Worm (Caenorhabditis elegans): Measurements from ENCODE around the gene str-31.

str-31 gene

ce11 chrV:7478404-7478803 is 30.1 kb downstream of the str-31 start, which contains the start of gene str-190:
Gene str-190, minus strand, starts transcription at chrV:7478504.
- TF ChIP-seq ceh-36 (tag; optimal IDR thresholded peaks at IDR 0.05) (no peak), hmg-4 (GFP tag; optimal IDR thresholded peaks at IDR 0.05) (no peak), aly-1 (tag; optimal IDR thresholded peaks at IDR 0.05) (no peak), ceh-13 (GFP tag; optimal IDR thresholded peaks at IDR 0.05) (no peak), B0310.2 (tag; optimal IDR thresholded peaks at IDR 0.05) (no peak), tbx-37 (GFP tag; conservative IDR thresholded peaks at IDR 0.05) (no peak), ets-7 (tag; optimal IDR thresholded peaks at IDR 0.05) (no peak), scrt-1 (GFP tag; IDR thresholded peaks at IDR 0.05) (no peak), ama-1 (optimal IDR thresholded peaks at IDR 0.05) (no peak), tbx-11 (GFP tag; IDR thresholded peaks at IDR 0.05) (no peak), hnd-1 (tag; optimal IDR thresholded peaks at IDR 0.05) (no peak), sea-1 (GFP tag; conservative IDR thresholded peaks at IDR 0.05) (no peak), flt-1 (GFP tag; IDR thresholded peaks at IDR 0.05) (no peak), pes-1 (GFP tag; IDR thresholded peaks at IDR 0.05) (no peak), hmbx-1 (tag; optimal IDR thresholded peaks at IDR 0.05) (no peak)

- no peak for TF ChIP-seq pes-1 (GFP tag; IDR thresholded peaks at IDR 0.05)
These were observed 31.7 kb downstream of the str-31 start, which contains the start of gene srh-125 for ce11 chrV:7476766-7477165. Gene srh-125, minus strand, starts transcription at chrV:7476866.

- TF ChIP-seq hmbx-1 (tag; optimal IDR thresholded peaks at IDR 0.05) (no peak), tra-4 (tag; optimal IDR thresholded peaks at IDR 0.05) (no peak), ceh-13 (GFP tag; optimal IDR thresholded peaks at IDR 0.05) (no peak), hnd-1 (tag; optimal IDR thresholded peaks at IDR 0.05) (no peak), F13C5.2 (tag; optimal IDR thresholded peaks at IDR 0.05) (no peak), aly-1 (tag; optimal IDR thresholded peaks at IDR 0.05) (no peak), hmg-4 (GFP tag; optimal IDR thresholded peaks at IDR 0.05) (no peak), ama-1 (optimal IDR thresholded peaks at IDR 0.05) (no peak), B0310.2 (tag; optimal IDR thresholded peaks at IDR 0.05) (no peak), tbx-37 (GFP tag; conservative IDR thresholded peaks at IDR 0.05) (no peak)
These were observed 35.7 kb downstream of the str-31 start, which contains the start of gene str-28 for ce11 chrV:7472815-7473214. Gene str-28, minus strand, starts transcription at chrV:7472915.

- TF ChIP-seq ets-7 (tag; optimal IDR thresholded peaks at IDR 0.05) (no peak), F13C5.2 (tag; optimal IDR thresholded peaks at IDR 0.05) (peak; percentile 47), tbx-37 (GFP tag; conservative IDR thresholded peaks at IDR 0.05) (peak; percentile 62; the same call in 1 of the 2 replicates), aly-1 (tag; optimal IDR thresholded peaks at IDR 0.05) (peak; percentile 3), tbx-11 (GFP tag; IDR thresholded peaks at IDR 0.05) (no peak)
These were observed 43.0 kb downstream of the str-31 start, which contains the start of gene F25E5.1 for ce11 chrV:7465509-7465908. Gene F25E5.1, plus strand, starts transcription at chrV:7465884.

ce11 chrV:7464696-7465095 is 43.8 kb downstream of the str-31 start, which contains the start of gene srh-89:
Gene srh-89, minus strand, starts transcription at chrV:7464796.
- no peak for TF ChIP-seq ceh-13 (GFP tag; optimal IDR thresholded peaks at IDR 0.05)
- TF ChIP-seq aly-1 (tag; optimal IDR thresholded peaks at IDR 0.05): no peak
- TF ChIP-seq ets-7 (tag; optimal IDR thresholded peaks at IDR 0.05): no peak
- TF ChIP-seq ceh-36 (tag; optimal IDR thresholded peaks at IDR 0.05): no peak
- TF ChIP-seq pes-1 (GFP tag; IDR thresholded peaks at IDR 0.05): no peak
- no peak for TF ChIP-seq ama-1 (optimal IDR thresholded peaks at IDR 0.05)
- no peak for TF ChIP-seq hmbx-1 (tag; optimal IDR thresholded peaks at IDR 0.05)
- TF ChIP-seq F13C5.2 (tag; optimal IDR thresholded peaks at IDR 0.05): no peak

ce11 chrV:7460898-7461297 is 47.6 kb downstream of the str-31 start, which contains the start of gene srh-92:
Gene srh-92, minus strand, starts transcription at chrV:7460998.
- TF ChIP-seq ets-7 (tag; optimal IDR thresholded peaks at IDR 0.05) (no peak), ceh-36 (tag; optimal IDR thresholded peaks at IDR 0.05) (no peak), flt-1 (GFP tag; IDR thresholded peaks at IDR 0.05) (no peak), tbx-11 (GFP tag; IDR thresholded peaks at IDR 0.05) (no peak), hmg-4 (GFP tag; optimal IDR thresholded peaks at IDR 0.05) (no peak), hnd-1 (tag; optimal IDR thresholded peaks at IDR 0.05) (no peak), hmbx-1 (tag; optimal IDR thresholded peaks at IDR 0.05) (no peak), sea-1 (GFP tag; conservative IDR thresholded peaks at IDR 0.05) (no peak), ceh-13 (GFP tag; optimal IDR thresholded peaks at IDR 0.05) (no peak), scrt-1 (GFP tag; IDR thresholded peaks at IDR 0.05) (no peak), pes-1 (GFP tag; IDR thresholded peaks at IDR 0.05) (no peak), tra-4 (tag; optimal IDR thresholded peaks at IDR 0.05) (no peak)
